Worm (Caenorhabditis elegans): Measurements from ENCODE around the gene ttbk-4.

ttbk-4 gene

DNA sequence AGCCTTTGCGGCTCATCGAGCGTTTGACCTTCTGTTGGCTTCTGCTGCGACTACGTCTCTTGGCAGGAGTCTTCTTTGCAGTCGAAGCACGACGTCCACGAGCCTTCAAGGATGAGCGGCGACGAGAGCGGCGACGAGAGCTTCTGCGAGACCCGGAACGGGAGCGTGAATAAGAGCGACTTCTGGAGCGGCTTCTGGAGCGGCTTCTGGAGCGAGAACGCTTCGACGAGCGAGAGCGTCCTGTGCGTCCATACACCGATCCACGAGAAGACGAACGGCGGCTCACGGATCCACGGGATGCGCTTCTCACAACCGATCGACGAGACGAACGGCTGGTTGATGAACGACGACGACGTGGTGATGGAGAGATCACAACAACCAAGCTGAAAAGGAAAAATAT lies 35.9 kb upstream of the ttbk-4 start:
- TF ChIP-seq set-16 (GFP tag; IDR thresholded peaks at IDR 0.05) = peak; percentile 94
- TF ChIP-seq daf-19 (GFP tag; conservative IDR thresholded peaks at IDR 0.05) = no peak
- TF ChIP-seq nhr-42 (GFP tag; IDR thresholded peaks at IDR 0.05) = no peak
- TF ChIP-seq spr-3 (GFP tag; optimal IDR thresholded peaks at IDR 0.05) = peak; percentile 22

DNA sequence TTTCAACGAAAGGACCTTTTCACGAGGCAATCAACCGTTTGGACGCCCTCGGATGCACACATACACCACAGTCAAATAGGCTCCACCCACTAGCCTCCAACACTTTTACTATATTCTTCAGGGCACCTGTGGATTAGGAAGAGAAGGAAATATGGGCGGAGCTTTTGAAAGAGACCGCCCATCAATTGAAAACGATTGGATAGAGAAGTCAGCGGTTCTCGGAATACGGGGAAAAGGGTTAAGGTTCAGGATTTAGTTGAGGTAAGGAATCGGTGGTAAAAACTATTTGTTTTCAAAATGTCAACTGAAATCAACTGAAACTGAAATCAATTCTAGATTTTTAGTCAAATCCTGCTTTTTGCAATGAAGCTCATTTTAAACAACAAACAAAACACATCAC lies 35.5 kb upstream of the ttbk-4 start, which contains the start of gene egl-38:
Gene egl-38, minus strand, starts transcription at position 101 of the 400 bp plus-strand sequence.
- TF ChIP-seq nhr-25 (tag; optimal IDR thresholded peaks at IDR 0.05; ENCODE audit: borderline replicate concordance, insufficient read depth) = no peak
- no peak for TF ChIP-seq egl-27 (tag; optimal IDR thresholded peaks at IDR 0.05)
- TF ChIP-seq F44E2.7 (GFP tag; IDR thresholded peaks at IDR 0.05) = no peak
- TF ChIP-seq nhr-102 (tag; optimal IDR thresholded peaks at IDR 0.05) = no peak
- TF ChIP-seq lin-1 (GFP tag; IDR thresholded peaks at IDR 0.05) = no peak
- TF ChIP-seq daf-19 (GFP tag; conservative IDR thresholded peaks at IDR 0.05) = no peak
- TF ChIP-seq saeg-2 (GFP tag; IDR thresholded peaks at IDR 0.05) = no peak

DNA sequence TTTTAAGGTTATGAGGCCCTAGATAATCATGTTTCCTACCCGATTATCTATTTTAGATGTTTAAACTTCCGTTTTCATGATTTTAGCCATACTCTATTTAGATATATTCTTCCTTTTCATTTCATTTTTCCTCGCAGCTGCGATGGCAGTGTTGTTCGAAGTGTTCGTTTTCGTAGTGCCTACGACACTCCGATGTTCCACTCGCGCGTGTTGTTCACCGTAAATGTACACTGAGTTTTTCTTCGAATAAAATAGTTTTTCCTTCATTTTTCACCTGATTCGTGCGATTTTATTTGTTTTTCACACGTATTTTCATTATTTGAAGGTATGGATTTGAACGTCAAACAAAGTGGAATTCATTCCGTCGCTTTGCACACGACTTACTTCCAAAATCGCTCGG lies 21.9 kb upstream of the ttbk-4 start, which contains the start of gene dis-3:
Gene dis-3, plus strand, starts transcription at position 322 of the 400 bp plus-strand sequence.
- TF ChIP-seq Y48G9A.11 (GFP tag; IDR thresholded peaks at IDR 0.05) (0 out of 2 replicates have a peak, but pooled peaks have one; percentile 31), T20F7.1 (GFP tag; optimal IDR thresholded peaks at IDR 0.05) (peak; percentile 88), R02D3.7 (tag; optimal IDR thresholded peaks at IDR 0.05) (peak; percentile 55), aha-1 (tag) (peak; percentile 45), zfp-3 (GFP tag; conservative IDR thresholded peaks at IDR 0.05) (no peak), lin-39 (tag; optimal IDR thresholded peaks at IDR 0.05) (no peak)

DNA sequence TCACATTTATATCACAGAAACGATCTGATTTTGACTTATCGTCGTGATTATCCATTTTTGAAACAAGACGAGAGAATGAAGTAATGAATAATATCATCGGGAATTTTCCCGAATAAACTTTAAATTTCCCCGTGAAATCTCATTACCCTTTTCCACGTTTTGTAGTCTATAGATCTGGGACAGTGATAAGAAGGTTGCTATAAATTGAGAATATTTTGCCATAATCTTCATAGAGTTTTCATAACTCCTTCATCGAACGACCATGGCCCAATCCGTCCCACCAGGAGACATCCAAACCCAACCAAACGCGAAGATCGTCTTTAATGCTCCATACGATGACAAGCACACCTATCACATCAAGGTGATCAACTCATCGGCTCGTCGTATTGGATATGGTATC lies 20.2 kb upstream of the ttbk-4 start, which contains the start of the genes C04G2.5 and msp-36:
Gene C04G2.5, minus strand, starts transcription at position 101 of the 400 bp plus-strand sequence.
Gene msp-36, plus strand, starts transcription at position 263 of the 400 bp plus-strand sequence.
- 0 out of 2 replicates have a peak, but pooled peaks have one; percentile 30 for TF ChIP-seq egl-43 (GFP tag; IDR thresholded peaks at IDR 0.05)
- no peak for TF ChIP-seq ceh-28 (tag; optimal IDR thresholded peaks at IDR 0.05)

DNA sequence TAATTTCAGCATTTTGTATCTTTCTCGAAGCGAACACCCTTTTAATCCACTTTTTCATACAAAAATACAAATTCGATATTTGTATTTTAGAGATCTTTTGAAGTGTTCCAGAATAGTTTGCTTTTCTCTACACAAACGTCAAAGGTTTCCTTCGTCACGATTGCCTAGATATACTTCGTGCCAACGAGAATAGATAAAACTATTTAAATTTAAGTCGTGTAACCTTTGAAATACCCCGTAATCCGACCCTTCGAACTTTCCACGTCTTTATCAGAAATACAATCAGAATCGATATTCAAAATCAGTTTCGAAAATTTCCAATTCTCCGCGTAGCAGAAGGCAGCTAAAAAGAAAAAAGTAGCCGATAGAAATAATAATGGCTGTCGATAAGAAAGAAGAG lies 15.4 kb upstream of the ttbk-4 start, which contains the start of gene ttbk-5:
Gene ttbk-5, plus strand, starts transcription at position 301 of the 400 bp plus-strand sequence.
- TF ChIP-seq attf-4 (tag; optimal IDR thresholded peaks at IDR 0.05) = no peak
- TF ChIP-seq vab-7 (GFP tag; IDR thresholded peaks at IDR 0.05) = no peak
- TF ChIP-seq F26F4.8 (GFP tag; conservative IDR thresholded peaks at IDR 0.05) = no peak
- TF ChIP-seq F37D6.2 (tag; optimal IDR thresholded peaks at IDR 0.05) = no peak
- no peak for TF ChIP-seq zag-1 (tag; optimal IDR thresholded peaks at IDR 0.05)
- TF ChIP-seq ceh-62 (tag; optimal IDR thresholded peaks at IDR 0.05) = no peak
- no peak for TF ChIP-seq lsy-2 (tag; optimal IDR thresholded peaks at IDR 0.05)
- no peak for TF ChIP-seq nhr-41 (GFP tag; IDR thresholded peaks at IDR 0.05)
- TF ChIP-seq fos-1 (tag; optimal IDR thresholded peaks at IDR 0.05) = no peak
- TF ChIP-seq Y48G9A.11 (GFP tag; IDR thresholded peaks at IDR 0.05) = no peak
- TF ChIP-seq R02D3.7 (tag; optimal IDR thresholded peaks at IDR 0.05) = no peak
- TF ChIP-seq lin-15B (tag; optimal IDR thresholded peaks at IDR 0.05) = no peak
- TF ChIP-seq ctbp-1 (GFP tag; IDR thresholded peaks at IDR 0.05) = no peak

DNA sequence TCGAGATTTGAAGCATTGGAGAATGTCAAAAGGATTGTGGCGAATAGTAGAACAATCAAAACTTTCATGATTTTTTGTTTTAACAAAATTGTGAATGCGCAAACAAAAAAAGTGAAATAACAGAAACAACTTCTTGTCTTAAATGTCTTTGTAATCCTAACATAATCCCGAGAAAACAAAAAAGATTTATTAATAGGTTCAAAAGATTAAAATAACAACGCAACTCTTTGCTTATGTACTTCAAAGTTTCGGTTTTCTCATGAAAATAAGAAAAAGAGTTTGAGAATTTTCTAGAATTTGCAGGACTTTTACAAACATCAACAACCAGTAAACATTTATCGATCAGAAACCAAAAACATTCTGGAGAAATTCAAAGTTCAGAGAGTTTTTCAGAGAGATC lies 14.8 kb upstream of the ttbk-4 start, which contains the start of gene ttr-39:
Gene ttr-39, minus strand, starts transcription at position 101 of the 400 bp plus-strand sequence.
- TF ChIP-seq aly-2 (tag; optimal IDR thresholded peaks at IDR 0.05) = no peak
- no peak for TF ChIP-seq hlh-30 (tag; optimal IDR thresholded peaks at IDR 0.05; ENCODE audit: insufficient read depth)
- TF ChIP-seq unc-62 (GFP tag; optimal IDR thresholded peaks at IDR 0.05 in 1 of 2) = no peak
- no peak for TF ChIP-seq unc-62 (tag; optimal IDR thresholded peaks at IDR 0.05)
- TF ChIP-seq nhr-11 (tag; optimal IDR thresholded peaks at IDR 0.05) = no peak
- no peak for TF ChIP-seq ctbp-1 (GFP tag; IDR thresholded peaks at IDR 0.05)
- TF ChIP-seq F49E8.2 (tag; optimal IDR thresholded peaks at IDR 0.05; ENCODE audit: borderline replicate concordance) = no peak
- no peak for TF ChIP-seq nhr-76 (tag; optimal IDR thresholded peaks at IDR 0.05)
- TF ChIP-seq zfp-3 (GFP tag; conservative IDR thresholded peaks at IDR 0.05) = no peak
- no peak for TF ChIP-seq F10B5.3 (tag; optimal IDR thresholded peaks at IDR 0.05)
- no peak for TF ChIP-seq zip-11 (GFP tag; IDR thresholded peaks at IDR 0.05)
- no peak for TF ChIP-seq dmd-6 (GFP tag; IDR thresholded peaks at IDR 0.05)
- TF ChIP-seq tag-97 (GFP tag; IDR thresholded peaks at IDR 0.05) = no peak

Measured in whole organism, L4 larva.